Fruit fly (Drosophila melanogaster) whole organism, embryonic: ENCODE results near the gene Bub1.

Experiments used
- B-H1 ChIP-seq: fragments of 200-800 bp; sonication (Bioruptor generic); IDR thresholded peaks from 3 replicates; pipeline ENCODE4 v1.3.6; 2022; ENCODE audit warnings: missing biosample characterization, missing genetic modification characterization
- BEAF-32 ChIP-seq: fragments of 200-800 bp; sonication (Bioruptor generic); optimal IDR thresholded peaks from 3 replicates; lab custom pipeline; 2017; ENCODE audit warnings: missing biosample characterization, missing genetic modification characterization, mild to moderate bottlenecking, moderate library complexity, missing genetic modification reagents
- Blimp-1 ChIP-seq: fragments of 200-800 bp; sonication (Bioruptor generic); optimal IDR thresholded peaks from 3 replicates; lab custom pipeline; 2018; ENCODE audit warnings: missing biosample characterization, missing genetic modification characterization, mild to moderate bottlenecking, moderate library complexity, missing genetic modification reagents
- CG10654 ChIP-seq: fragments of 200-800 bp; sonication (Bioruptor generic); optimal IDR thresholded peaks from 2 replicates; lab custom pipeline; 2016; ENCODE audit warnings: missing biosample characterization, missing genetic modification characterization
- CG11093 ChIP-seq: fragments of 200-800 bp; sonication (Bioruptor generic); IDR thresholded peaks from 3 replicates; pipeline ENCODE4 v1.3.6; 2022; ENCODE audit warnings: missing biosample characterization, missing genetic modification characterization
- CG11696 ChIP-seq: fragments of 200-800 bp; sonication (Bioruptor generic); IDR thresholded peaks from 2 replicates; pipeline ENCODE4 v1.3.6; 2022; ENCODE audit warnings: missing biosample characterization, missing genetic modification characterization
- CG12299 ChIP-seq: fragments of 200-800 bp; sonication (Bioruptor generic); optimal IDR thresholded peaks from 2 replicates; lab custom pipeline; 2018; ENCODE audit warnings: missing biosample characterization, mild to moderate bottlenecking, missing genetic modification characterization
- CG12659 ChIP-seq: fragments of 200-800 bp; sonication (Bioruptor generic); optimal IDR thresholded peaks from 3 replicates; lab custom pipeline; 2017; ENCODE audit warnings: mild to moderate bottlenecking, missing biosample characterization, missing genetic modification reagents, missing genetic modification characterization
- CG13287 ChIP-seq: fragments of 200-800 bp; sonication (Bioruptor generic); IDR thresholded peaks from 2 replicates; pipeline ENCODE4 v1.3.6; 2022; ENCODE audit warnings: missing biosample characterization, missing genetic modification characterization; ENCODE audit not compliant: partially characterized antibody
- CG14667 ChIP-seq: fragments of 200-800 bp; sonication (Bioruptor generic); IDR thresholded peaks from 2 replicates; pipeline ENCODE4 v1.3.6; 2022; ENCODE audit warnings: missing biosample characterization, missing genetic modification characterization
- CG14965 ChIP-seq: fragments of 200-800 bp; sonication (Bioruptor generic); optimal IDR thresholded peaks from 2 replicates; lab custom pipeline; 2016; ENCODE audit warnings: missing biosample characterization, missing genetic modification characterization, borderline replicate concordance
- CG1529 ChIP-seq: fragments of 200-800 bp; sonication (Bioruptor generic); optimal IDR thresholded peaks from 3 replicates; lab custom pipeline; 2018; ENCODE audit warnings: missing biosample characterization, missing genetic modification characterization
- CG31365 ChIP-seq: fragments of 200-800 bp; sonication (Bioruptor generic); optimal IDR thresholded peaks from 2 replicates; lab custom pipeline; 2018; ENCODE audit warnings: missing biosample characterization, mild to moderate bottlenecking, missing genetic modification characterization
- CG32532 ChIP-seq: fragments of 200-800 bp; sonication (Bioruptor generic); IDR thresholded peaks from 2 replicates; pipeline ENCODE4 v1.3.6; 2022; ENCODE audit warnings: missing biosample characterization, missing genetic modification characterization
- CG42726 ChIP-seq: fragments of 200-800 bp; sonication (Bioruptor generic); IDR thresholded peaks from 2 replicates; pipeline ENCODE4 v1.3.6; 2022; ENCODE audit warnings: missing biosample characterization, missing genetic modification characterization; ENCODE audit not compliant: partially characterized antibody
- CG43689 ChIP-seq: fragments of 200-800 bp; sonication (Bioruptor generic); IDR thresholded peaks from 2 replicates; pipeline ENCODE4 v1.3.6; 2022; ENCODE audit warnings: missing biosample characterization, missing genetic modification characterization
- CG6254 ChIP-seq: fragments of 200-800 bp; sonication (Bioruptor generic); optimal IDR thresholded peaks from 3 replicates; lab custom pipeline; 2017; ENCODE audit warnings: mild to moderate bottlenecking, missing biosample characterization, missing genetic modification reagents, missing genetic modification characterization
- CG6272 ChIP-seq: fragments of 200-800 bp; sonication (Bioruptor generic); IDR thresholded peaks from 2 replicates; pipeline ENCODE4 v1.3.6; 2022; ENCODE audit warnings: missing biosample characterization, missing genetic modification characterization
- Dek ChIP-seq: fragments of 200-800 bp; sonication (Bioruptor generic); optimal IDR thresholded peaks from 3 replicates; lab custom pipeline; 2019; ENCODE audit warnings: missing biosample characterization, mild to moderate bottlenecking, missing genetic modification characterization, moderate library complexity
- Dfd ChIP-seq, 2 experiments: fragments of >200 bp; optimal IDR thresholded peaks; 2 replicates each; lab custom pipeline; 2017; ENCODE audit warnings: missing biosample characterization in 2 of 2, missing genetic modification characterization in 2 of 2
- ERR ChIP-seq: fragments of 200-800 bp; sonication (Bioruptor generic); optimal IDR thresholded peaks from 2 replicates; lab custom pipeline; 2016; ENCODE audit warnings: missing biosample characterization, missing genetic modification characterization
- Eip74EF ChIP-seq, 2 experiments: fragments of 200-800 bp in 1 of 2; fragments of >200 bp in 1 of 2; sonication (Bioruptor generic) in 1 of 2; optimal IDR thresholded peaks; 2 replicates each; lab custom pipeline; 2017 to 2019; ENCODE audit warnings: missing biosample characterization in 2 of 2, missing genetic modification characterization in 2 of 2, mild to moderate bottlenecking in 1 of 2, moderate library complexity in 1 of 2
- Elba2 ChIP-seq: fragments of 200-800 bp; sonication (Bioruptor generic); optimal IDR thresholded peaks from 3 replicates; lab custom pipeline; 2016; ENCODE audit warnings: missing biosample characterization, missing genetic modification characterization
- GATAe ChIP-seq: fragments of 200-800 bp; sonication (Bioruptor generic); conservative IDR thresholded peaks from 2 replicates; pipeline ENCODE4 v1.3.6; 2022; ENCODE audit warnings: missing biosample characterization, missing genetic modification characterization
- Hand ChIP-seq: fragments of 200-800 bp; sonication (Bioruptor generic); optimal IDR thresholded peaks from 2 replicates; lab custom pipeline; 2017; ENCODE audit warnings: mild to moderate bottlenecking, missing biosample characterization, missing genetic modification reagents, missing genetic modification characterization
- HmgD ChIP-seq: fragments of 200-800 bp; sonication (Bioruptor generic); optimal IDR thresholded peaks from 3 replicates; lab custom pipeline; 2016; ENCODE audit warnings: missing biosample characterization, missing genetic modification characterization
- Hmx ChIP-seq: fragments of 200-800 bp; sonication (Bioruptor generic); optimal IDR thresholded peaks from 2 replicates; lab custom pipeline; 2016; ENCODE audit warnings: missing biosample characterization, missing genetic modification characterization
- Hsf ChIP-seq: fragments of 200-800 bp; sonication (Bioruptor generic); optimal IDR thresholded peaks from 3 replicates; lab custom pipeline; 2016; ENCODE audit warnings: missing biosample characterization, missing genetic modification characterization
- MBD-R2 ChIP-seq: fragments of 200-800 bp; sonication (Bioruptor generic); IDR thresholded peaks from 2 replicates; pipeline ENCODE4 v1.3.6; 2022; ENCODE audit warnings: missing biosample characterization, missing genetic modification characterization
- Med ChIP-seq: fragments of 200-800 bp; sonication (Bioruptor generic); peaks from one replicate; lab custom pipeline; 2016; ENCODE audit warnings: missing biosample characterization, missing genetic modification characterization, mild to moderate bottlenecking, inconsistent platforms, moderate library complexity
- Neu2 ChIP-seq: fragments of 200-800 bp; sonication (Bioruptor generic); optimal IDR thresholded peaks from 3 replicates; lab custom pipeline; 2016; ENCODE audit warnings: missing biosample characterization, missing genetic modification characterization, borderline replicate concordance
- Spps ChIP-seq: fragments of 200-800 bp; sonication (Bioruptor generic); optimal IDR thresholded peaks from 2 replicates; lab custom pipeline; 2018; ENCODE audit warnings: missing biosample characterization, mild to moderate bottlenecking, missing genetic modification characterization
- Usf ChIP-seq: fragments of 200-800 bp; sonication (Bioruptor generic); optimal IDR thresholded peaks from 2 replicates; lab custom pipeline; 2017; ENCODE audit warnings: missing genotype, missing biosample characterization, missing genetic modification characterization
- Xbp1 ChIP-seq: fragments of 200-800 bp; sonication (Bioruptor generic); optimal IDR thresholded peaks from 3 replicates; lab custom pipeline; 2016; ENCODE audit warnings: missing biosample characterization, mild to moderate bottlenecking, missing genetic modification characterization
- Xrp1 ChIP-seq: fragments of 200-800 bp; sonication (Bioruptor generic); IDR thresholded peaks from 2 replicates; pipeline ENCODE4 v1.3.6; 2022; ENCODE audit warnings: missing biosample characterization, missing genetic modification characterization
- ac ChIP-seq: fragments of 200-800 bp; sonication (Bioruptor generic); optimal IDR thresholded peaks from 3 replicates; lab custom pipeline; 2017; ENCODE audit warnings: missing biosample characterization, mild to moderate bottlenecking, missing genetic modification characterization
- bigmax ChIP-seq: fragments of 200-800 bp; sonication (Bioruptor generic); optimal IDR thresholded peaks from 2 replicates; lab custom pipeline; 2018; ENCODE audit warnings: missing biosample characterization, mild to moderate bottlenecking, missing genetic modification characterization
- cas ChIP-seq: fragments of 200-800 bp; sonication (Bioruptor generic); IDR thresholded peaks from 2 replicates; pipeline ENCODE4 v1.3.6; 2022; ENCODE audit warnings: missing biosample characterization, missing genetic modification characterization
- cato ChIP-seq: fragments of 200-800 bp; sonication (Bioruptor generic); optimal IDR thresholded peaks from 2 replicates; lab custom pipeline; 2016; ENCODE audit warnings: missing biosample characterization, missing genetic modification characterization, borderline replicate concordance
- caup ChIP-seq: fragments of 200-800 bp; sonication (Bioruptor generic); optimal IDR thresholded peaks from 3 replicates; lab custom pipeline; 2017; ENCODE audit warnings: missing biosample characterization, mild to moderate bottlenecking, missing genetic modification characterization, moderate library complexity; ENCODE audit not compliant: severe bottlenecking
- crol ChIP-seq: fragments of 200-800 bp; sonication (Bioruptor generic); IDR thresholded peaks from 2 replicates; pipeline ENCODE4 v1.3.6; 2022; ENCODE audit warnings: missing biosample characterization, missing genetic modification characterization
- her ChIP-seq: fragments of 200-800 bp; sonication (Bioruptor generic); optimal IDR thresholded peaks from 2 replicates; lab custom pipeline; 2016; ENCODE audit warnings: missing biosample characterization, missing genetic modification characterization
- klu ChIP-seq: fragments of 200-800 bp; sonication (Bioruptor generic); IDR thresholded peaks from 2 replicates; pipeline ENCODE4 v1.3.6; 2022; ENCODE audit warnings: missing biosample characterization, missing genetic modification characterization
- luna ChIP-seq: fragments of 200-800 bp; sonication (Bioruptor generic); optimal IDR thresholded peaks from 2 replicates; lab custom pipeline; 2016; ENCODE audit warnings: missing biosample characterization, missing genetic modification characterization
- maf-S ChIP-seq: fragments of 200-800 bp; sonication (Bioruptor generic); optimal IDR thresholded peaks from 2 replicates; lab custom pipeline; 2016; ENCODE audit warnings: missing biosample characterization, missing genetic modification characterization
- pho ChIP-seq: fragments of 200-800 bp; sonication (Bioruptor generic); optimal IDR thresholded peaks from 2 replicates; lab custom pipeline; 2016; ENCODE audit warnings: missing biosample characterization, missing genetic modification characterization
- pita ChIP-seq: fragments of 200-800 bp; sonication (Bioruptor generic); optimal IDR thresholded peaks from 2 replicates; lab custom pipeline; 2017; ENCODE audit warnings: missing biosample characterization, mild to moderate bottlenecking, missing genetic modification characterization
- pros ChIP-seq: fragments of 200-800 bp; sonication (Bioruptor generic); optimal IDR thresholded peaks from 3 replicates; lab custom pipeline; 2019; ENCODE audit warnings: missing biosample characterization, mild to moderate bottlenecking, missing genetic modification characterization, moderate library complexity
- toy ChIP-seq: fragments of 200-800 bp; sonication (Bioruptor generic); IDR thresholded peaks from 2 replicates; pipeline ENCODE4 v1.3.6; 2022; ENCODE audit warnings: missing biosample characterization, missing genetic modification characterization

Bub1 gene

DNA sequence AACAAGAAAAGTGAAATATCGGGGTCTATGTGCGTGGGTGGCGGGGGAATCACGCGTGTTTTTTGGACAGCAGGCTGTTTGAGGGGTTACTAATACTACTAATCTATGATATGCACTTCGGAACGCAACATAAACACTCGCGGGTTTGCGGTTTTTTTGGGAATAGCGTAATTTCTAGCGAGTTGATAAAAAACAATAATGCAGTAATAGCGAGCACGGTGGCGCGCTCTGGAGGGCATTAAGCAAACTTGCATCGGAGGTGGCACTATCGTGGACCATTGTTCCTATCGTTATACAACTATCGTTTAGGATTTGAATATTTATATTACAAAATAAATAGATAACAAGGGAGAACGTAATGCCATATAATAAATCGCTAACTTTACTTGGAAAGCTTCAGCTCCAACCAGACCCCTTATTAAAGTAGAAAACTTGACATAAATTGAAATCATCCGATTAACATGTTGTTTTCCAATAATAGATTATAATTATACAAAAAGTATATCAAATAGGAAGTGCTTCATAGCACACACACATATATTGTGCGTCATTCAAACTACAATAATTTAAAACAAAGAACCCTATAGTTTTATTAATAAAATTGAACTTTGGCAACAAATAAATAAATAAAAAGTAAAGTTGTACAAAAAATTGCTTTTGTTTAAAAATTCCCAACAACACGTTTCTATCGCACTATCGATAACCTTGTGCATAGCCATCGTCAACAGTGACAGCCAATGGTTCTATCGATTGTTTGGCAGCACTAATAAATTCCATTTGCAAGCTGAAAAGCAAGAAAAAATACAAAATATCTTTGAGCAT lies at the start of gene Bub1, which contains the start of gene Nin (continued):
- TF ChIP-seq Xbp1 (GFP tag; lab: Kevin White, UChicago) (peak; percentile 52), CG14965 (GFP tag; lab: Kevin White, UChicago) (no peak), CG6272 (GFP tag; lab: Robert Waterston, UW) (peak; percentile 72), cas (GFP tag; lab: Robert Waterston, UW) (no peak), CG42726 (GFP tag; lab: Robert Waterston, UW) (peak; percentile 96), bigmax (no peak), CG6254 (GFP tag; lab: Kevin White, UChicago) (no peak), CG14667 (GFP tag; lab: Robert Waterston, UW) (peak; percentile 14; the same call in 1 of the 2 replicates), klu (no peak), CG12659 (GFP tag; lab: Kevin White, UChicago) (peak; percentile 42), luna (GFP tag; lab: Kevin White, UChicago) (no peak), CG11696 (0 out of 2 replicates have a peak, but pooled peaks have one; percentile 30), HmgD (GFP tag; lab: Kevin White, UChicago) (no peak), CG10654 (GFP tag; lab: Kevin White, UChicago) (no peak), pita (GFP tag; lab: Kevin White, UChicago) (no peak), CG13287 (GFP tag; lab: Robert Waterston, UW) (peak; percentile 81), Eip74EF (GFP tag; optimal IDR thresholded peaks at IDR 0.05; lab: Kevin White, UChicago) (no peak), CG31365 (tag; lab: Kevin White, UChicago) (no peak), ERR (no peak), CG11093 (GFP tag; lab: Robert Waterston, UW) (no peak), CG43689 (no peak), B-H1 (GFP tag; lab: Robert Waterston, UW) (no peak), her (GFP tag; lab: Kevin White, UChicago) (no peak), Hand (no peak), Med (GFP tag; lab: Kevin White, UChicago) (peak; percentile 93), Spps (tag; lab: Kevin White, UChicago) (no peak), ac (no peak), Dek (tag; lab: Kevin White, UChicago) (no peak), GATAe (GFP tag; lab: Robert Waterston, UW) (no peak), CG32532 (peak; percentile 65), crol (no peak), Hsf (GFP tag; lab: Kevin White, UChicago) (peak; percentile 18), CG1529 (GFP tag; lab: Kevin White, UChicago) (no peak), maf-S (no peak), caup (GFP tag; lab: Kevin White, UChicago) (no peak), Neu2 (GFP tag; lab: Kevin White, UChicago) (no peak), Elba2 (GFP tag; lab: Kevin White, UChicago) (no peak), Blimp-1 (GFP tag; lab: Kevin White, UChicago) (no peak), Xrp1 (GFP tag; lab: Robert Waterston, UW) (no peak), cato (GFP tag; lab: Kevin White, UChicago) (no peak), toy (no peak), pros (GFP tag; lab: Kevin White, UChicago) (no peak), Usf (GFP tag; lab: Kevin White, UChicago) (no peak), Dfd (GFP tag; optimal IDR thresholded peaks at IDR 0.05; lab: Kevin White, UChicago) (no peak), CG12299 (tag; lab: Kevin White, UChicago) (no peak), MBD-R2 (peak; percentile 49), BEAF-32 (GFP tag; lab: Kevin White, UChicago) (peak; percentile 90), Hmx (GFP tag; lab: Kevin White, UChicago) (no peak), pho (GFP tag; lab: Kevin White, UChicago) (peak; percentile 8)
